Worm (Caenorhabditis elegans) whole organism, mixed stage, embryonic: ENCODE results near the gene hpo-8.

Experiments
- blmp-1 ChIP-seq: fragments of 150-350 bp; optimal IDR thresholded peaks from 2 replicates; lab custom pipeline; 2014; ENCODE audit warnings: missing biosample characterization, missing genetic modification characterization
- lin-13 ChIP-seq: fragments of 150-350 bp; optimal IDR thresholded peaks from 2 replicates; lab custom pipeline; 2014; ENCODE audit warnings: missing biosample characterization, missing genetic modification characterization
- lsy-2 ChIP-seq: fragments of 150-350 bp; optimal IDR thresholded peaks from 2 replicates; lab custom pipeline; 2014; ENCODE audit warnings: missing biosample characterization, missing genetic modification characterization
- mab-5 ChIP-seq: fragments of 150-350 bp; optimal IDR thresholded peaks from 2 replicates; lab custom pipeline; 2014; ENCODE audit warnings: missing biosample characterization, missing genetic modification characterization
- mls-2 ChIP-seq: sonication (generic microtip); optimal IDR thresholded peaks from 2 replicates; lab custom pipeline; 2016; ENCODE audit warnings: mild to moderate bottlenecking, missing genetic modification characterization, moderate library complexity, missing compliant biosample characterization
- nhr-12 ChIP-seq: fragments of 150-350 bp; optimal IDR thresholded peaks from 2 replicates; lab custom pipeline; 2014; ENCODE audit warnings: missing biosample characterization, missing genetic modification characterization
- nhr-2 ChIP-seq: fragments of 150-350 bp; optimal IDR thresholded peaks from 2 replicates; lab custom pipeline; 2014; ENCODE audit warnings: missing biosample characterization, missing genetic modification characterization
- nhr-237 ChIP-seq: fragments of 150-350 bp; optimal IDR thresholded peaks from 2 replicates; lab custom pipeline; 2014; ENCODE audit warnings: missing biosample characterization, missing genetic modification characterization
- unc-39 ChIP-seq: fragments of 150-350 bp; optimal IDR thresholded peaks from 2 replicates; lab custom pipeline; 2014; ENCODE audit warnings: missing biosample characterization, missing genetic modification characterization
- unc-62 ChIP-seq: fragments of 150-350 bp; optimal IDR thresholded peaks from 2 replicates; lab custom pipeline; 2014; ENCODE audit warnings: missing biosample characterization, missing genetic modification reagents, missing genetic modification characterization
- zip-8 ChIP-seq: fragments of 150-350 bp; optimal IDR thresholded peaks from 2 replicates; lab custom pipeline; 2014; ENCODE audit warnings: missing biosample characterization, missing genetic modification characterization

DNA sequence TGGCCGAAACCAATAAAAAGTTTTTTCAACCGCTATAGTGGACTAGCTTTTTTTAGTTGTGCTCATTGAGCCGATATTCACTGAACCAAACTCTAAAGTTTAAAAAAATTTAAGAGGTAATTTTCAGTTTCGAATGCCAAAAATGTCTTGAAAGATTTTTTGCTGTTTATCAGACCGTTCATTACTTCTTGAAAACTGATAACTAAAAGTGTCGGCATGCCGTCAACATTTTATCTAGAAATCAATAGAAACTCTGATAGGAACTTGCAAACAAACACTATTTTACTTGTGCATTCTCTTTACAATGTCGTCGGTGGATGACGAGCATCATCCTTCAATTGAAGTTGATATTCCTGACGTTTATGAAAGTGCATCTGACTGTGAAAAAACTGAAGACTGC, 42.6 kb downstream of the hpo-8 start:
- TF ChIP-seq nhr-2 (tag; lab: Kevin White, UChicago), result no peak
- no peak for TF ChIP-seq zip-8 (tag; lab: Kevin White, UChicago)
- no peak for TF ChIP-seq nhr-12 (tag; lab: Kevin White, UChicago)
- no peak for TF ChIP-seq lsy-2 (tag; lab: Kevin White, UChicago)
- no peak for TF ChIP-seq nhr-237 (tag; lab: Kevin White, UChicago)
- TF ChIP-seq unc-39 (tag; lab: Kevin White, UChicago), result no peak
- TF ChIP-seq lin-13 (tag; lab: Kevin White, UChicago), result no peak
- no peak for TF ChIP-seq mls-2 (tag; lab: Kevin White, UChicago)
- TF ChIP-seq unc-62, result no peak
- no peak for TF ChIP-seq blmp-1 (tag; lab: Kevin White, UChicago)
- no peak for TF ChIP-seq mab-5 (tag; lab: Kevin White, UChicago)
